Worm (Caenorhabditis elegans) whole organism, L4 larva: ENCODE data around the gene Y54G2A.72.

ENCODE experiments used
- ceh-82 ChIP-seq: sonication (generic microtip); optimal IDR thresholded peaks from 2 replicates; lab custom pipeline; 2017; ENCODE audit warnings: missing biosample characterization, missing genetic modification characterization
- fos-1 ChIP-seq: fragments of 150-350 bp; optimal IDR thresholded peaks from 2 replicates; lab custom pipeline; 2014; ENCODE audit warnings: missing biosample characterization, missing genetic modification characterization
- mdl-1 ChIP-seq, 2 experiments: fragments of 150-350 bp in 1 of 2; sonication (generic microtip) in 1 of 2; optimal IDR thresholded peaks; 2 replicates each; lab custom pipeline; 2014 to 2017; ENCODE audit warnings: missing biosample characterization in 2 of 2, missing genetic modification characterization in 2 of 2
- nhr-25 ChIP-seq: sonication (generic microtip); optimal IDR thresholded peaks from 2 replicates; lab custom pipeline; 2017; ENCODE audit warnings: missing genetic modification characterization, mild to moderate bottlenecking, missing compliant biosample characterization, antibody characterized with exemption, moderate library complexity, borderline replicate concordance; ENCODE audit not compliant: insufficient read depth
- nhr-42 ChIP-seq: fragments of 200-800 bp; sonication (Bioruptor generic); IDR thresholded peaks from 2 replicates; pipeline ENCODE4 v1.3.6; 2022; ENCODE audit warnings: missing genetic modification characterization, missing compliant biosample characterization
- nhr-48 ChIP-seq: sonication (generic microtip); optimal IDR thresholded peaks from 2 replicates; lab custom pipeline; 2016; ENCODE audit warnings: mild to moderate bottlenecking, missing genetic modification characterization, missing compliant biosample characterization
- nhr-6 ChIP-seq: fragments of 150-350 bp; optimal IDR thresholded peaks from 2 replicates; lab custom pipeline; 2014; ENCODE audit warnings: missing biosample characterization, missing genetic modification characterization
- nhr-77 ChIP-seq: fragments of 150-350 bp; optimal IDR thresholded peaks from 2 replicates; lab custom pipeline; 2014; ENCODE audit warnings: missing biosample characterization, missing genetic modification characterization
- unc-130 ChIP-seq: sonication (generic microtip); optimal IDR thresholded peaks from 2 replicates; lab custom pipeline; 2016; ENCODE audit warnings: missing genetic modification reagents, missing genetic modification characterization, missing compliant biosample characterization
- unc-62 ChIP-seq, 3 experiments: fragments of 150-350 bp in 1 of 3; sonication (generic microtip); optimal IDR thresholded peaks in 2 of 3; peaks in 1 of 3; 1 replicate in 1 of 3; 2 replicates in 2 of 3; lab custom pipeline; 2014 to 2017; ENCODE audit warnings: missing biosample characterization in 3 of 3, missing genetic modification characterization in 3 of 3, missing genetic modification reagents in 3 of 3, missing genotype in 1 of 3
- ztf-11 ChIP-seq: fragments of 150-350 bp; optimal IDR thresholded peaks from 2 replicates; lab custom pipeline; 2014; ENCODE audit warnings: missing biosample characterization, missing genetic modification characterization

DNA sequence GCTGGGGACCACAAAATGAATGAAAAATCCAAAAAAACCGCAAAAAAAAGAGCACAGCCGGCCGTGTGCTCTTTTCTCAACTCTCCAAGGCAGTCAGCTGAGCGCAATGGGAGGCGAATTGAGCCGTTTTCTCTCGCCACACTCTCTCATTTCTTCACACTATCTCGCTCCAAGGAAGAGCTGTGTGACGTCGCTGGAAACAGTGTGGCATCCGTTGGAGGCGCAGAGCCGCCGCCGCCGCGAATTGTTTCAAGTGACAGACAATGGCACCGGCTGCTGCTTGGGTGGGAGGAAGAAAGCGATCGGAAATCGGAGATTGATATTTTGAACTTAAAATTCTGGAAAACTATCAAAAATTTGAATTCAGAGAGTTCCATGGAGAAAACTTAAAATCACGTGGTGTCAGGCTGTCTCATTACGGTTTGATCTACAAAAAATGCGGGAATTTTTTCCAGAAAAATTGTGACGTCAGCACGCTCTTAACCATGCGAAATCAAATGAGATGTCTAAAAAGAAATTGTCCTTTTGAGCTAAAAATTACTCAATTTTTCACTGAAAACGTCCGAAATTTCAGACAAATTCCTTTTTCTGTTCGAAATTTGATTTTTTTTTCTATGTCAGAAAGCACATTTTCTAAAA lies 1.8 kb upstream of the Y54G2A.72 start:
- TF ChIP-seq nhr-48 (no peak), nhr-42 (GFP tag; lab: Robert Waterston, UW) (no peak), ceh-82 (no peak), fos-1 (tag; lab: Kevin White, UChicago) (no peak), nhr-77 (tag; lab: Kevin White, UChicago) (no peak), unc-62 (GFP tag; optimal IDR thresholded peaks at IDR 0.05 in 1 of 2; lab: Kevin White, UChicago) (peak in 1 of 2 experiments; percentile 96), unc-62 (tag; optimal IDR thresholded peaks at IDR 0.05; lab: Kevin White, UChicago) (no peak), ztf-11 (tag; lab: Kevin White, UChicago) (no peak), unc-130 (GFP tag; lab: Kevin White, UChicago) (no peak), nhr-25 (tag; lab: Kevin White, UChicago) (no peak), nhr-6 (tag; lab: Kevin White, UChicago) (no peak), mdl-1 (tag; optimal IDR thresholded peaks at IDR 0.05; lab: Kevin White, UChicago) (no peak)
